Worm (Caenorhabditis elegans): Measurements from ENCODE around the gene shc-3.

The shc-3 gene

ce11 chrX:13687655-13688054, 29.7 kb upstream of the shc-3 start, which contains the start of gene adm-2:
adm-2 (plus strand) TSS chrX:13687955.
- no peak for TF ChIP-seq unc-62 (GFP tag; optimal IDR thresholded peaks at IDR 0.05)
- TF ChIP-seq nhr-77 (tag; optimal IDR thresholded peaks at IDR 0.05): no peak
- no peak for TF ChIP-seq Y55F3AM.14 (GFP tag; optimal IDR thresholded peaks at IDR 0.05)
- no peak for TF ChIP-seq nhr-12 (tag; optimal IDR thresholded peaks at IDR 0.05)
- TF ChIP-seq nhr-23 (tag; optimal IDR thresholded peaks at IDR 0.05): no peak
- no peak for TF ChIP-seq ceh-82 (tag; optimal IDR thresholded peaks at IDR 0.05)
- TF ChIP-seq unc-39 (tag; optimal IDR thresholded peaks at IDR 0.05): no peak
- no peak for TF ChIP-seq aly-2 (tag; optimal IDR thresholded peaks at IDR 0.05)
- TF ChIP-seq nhr-21 (tag; optimal IDR thresholded peaks at IDR 0.05): no peak
- no peak for TF ChIP-seq gmeb-1 (tag; optimal IDR thresholded peaks at IDR 0.05)
- no peak for TF ChIP-seq sma-9 (GFP tag; optimal IDR thresholded peaks at IDR 0.05)
- TF ChIP-seq sma-9 (tag; optimal IDR thresholded peaks at IDR 0.05): no peak
- no peak for TF ChIP-seq mbf-1 (tag; optimal IDR thresholded peaks at IDR 0.05)
- no peak for TF ChIP-seq peb-1 (tag; optimal IDR thresholded peaks at IDR 0.05)
- TF ChIP-seq nhr-129 (tag; optimal IDR thresholded peaks at IDR 0.05): no peak
- TF ChIP-seq nhr-25 (tag; optimal IDR thresholded peaks at IDR 0.05): no peak
- no peak for TF ChIP-seq alr-1 (tag; optimal IDR thresholded peaks at IDR 0.05)

- TF ChIP-seq snpc-4 (tag; optimal IDR thresholded peaks at IDR 0.05) (peak; percentile 61), nhr-6 (tag; optimal IDR thresholded peaks at IDR 0.05) (no peak)
These were observed 27.0 kb upstream of the shc-3 start for ce11 chrX:13690333-13690732.

- TF ChIP-seq unc-55 (GFP tag; optimal IDR thresholded peaks at IDR 0.05): peak; percentile 20
- TF ChIP-seq mbf-1 (tag; optimal IDR thresholded peaks at IDR 0.05): no peak
- TF ChIP-seq lin-11 (tag; optimal IDR thresholded peaks at IDR 0.05): peak; percentile 31
These were observed 21.2 kb upstream of the shc-3 start for ce11 chrX:13696152-13696551.

- TF ChIP-seq unc-55 (GFP tag; optimal IDR thresholded peaks at IDR 0.05) (no peak), Y55F3AM.14 (GFP tag; optimal IDR thresholded peaks at IDR 0.05) (no peak), skn-1 (tag; optimal IDR thresholded peaks at IDR 0.05) (no peak), ceh-82 (tag; optimal IDR thresholded peaks at IDR 0.05) (no peak), sma-9 (GFP tag; optimal IDR thresholded peaks at IDR 0.05) (no peak), sma-9 (tag; optimal IDR thresholded peaks at IDR 0.05) (no peak)
These were observed 19.8 kb upstream of the shc-3 start for ce11 chrX:13697520-13697919.

ce11 chrX:13700642-13701233, 16.6 kb upstream of the shc-3 start:
- TF ChIP-seq ceh-82 (tag; optimal IDR thresholded peaks at IDR 0.05) (peak; percentile 99), ztf-1 (GFP tag; conservative IDR thresholded peaks at IDR 0.05) (0 out of 2 replicates have a peak, but pooled peaks have one; percentile 78), mdl-1 (tag; optimal IDR thresholded peaks at IDR 0.05) (peak; percentile 93 to 96), ztf-4 (tag; optimal IDR thresholded peaks at IDR 0.05) (peak; percentile 99), nhr-129 (tag; optimal IDR thresholded peaks at IDR 0.05) (peak; percentile 100), nhr-10 (tag; optimal IDR thresholded peaks at IDR 0.05) (peak; percentile 97), nhr-11 (tag; optimal IDR thresholded peaks at IDR 0.05) (peak; percentile 70), C34F6.9 (tag; optimal IDR thresholded peaks at IDR 0.05) (peak; percentile 100), lin-11 (tag; optimal IDR thresholded peaks at IDR 0.05) (peak; percentile 97), nhr-77 (tag; optimal IDR thresholded peaks at IDR 0.05) (peak; percentile 97), elt-1 (tag; optimal IDR thresholded peaks at IDR 0.05) (peak; percentile 80), lsy-2 (tag; optimal IDR thresholded peaks at IDR 0.05) (peak; percentile 97), sma-3 (GFP tag; optimal IDR thresholded peaks at IDR 0.05) (peak; percentile 99), lin-13 (GFP tag; optimal IDR thresholded peaks at IDR 0.05) (peak; percentile 99), Y55F3AM.14 (GFP tag; optimal IDR thresholded peaks at IDR 0.05) (peak; percentile 91), gmeb-1 (tag; optimal IDR thresholded peaks at IDR 0.05) (peak; percentile 95), snpc-4 (tag; optimal IDR thresholded peaks at IDR 0.05) (peak; percentile 94), nhr-237 (tag; optimal IDR thresholded peaks at IDR 0.05) (peak; percentile 99), nhr-21 (tag; optimal IDR thresholded peaks at IDR 0.05) (peak; percentile 100), nhr-25 (tag; optimal IDR thresholded peaks at IDR 0.05) (peak; percentile 99), unc-39 (tag; optimal IDR thresholded peaks at IDR 0.05) (peak; percentile 99), nhr-23 (tag; optimal IDR thresholded peaks at IDR 0.05) (no peak), ama-1 (optimal IDR thresholded peaks at IDR 0.05) (peak; percentile 47), elt-3 (tag; optimal IDR thresholded peaks at IDR 0.05) (no peak), unc-62 (GFP tag; optimal IDR thresholded peaks at IDR 0.05) (peak; percentile 97), R02D3.7 (tag; optimal IDR thresholded peaks at IDR 0.05) (peak; percentile 83), ztf-11 (tag; optimal IDR thresholded peaks at IDR 0.05) (peak; percentile 78), nhr-12 (tag; optimal IDR thresholded peaks at IDR 0.05) (peak; percentile 72), unc-55 (GFP tag; optimal IDR thresholded peaks at IDR 0.05) (peak; percentile 100), crh-2 (tag; optimal IDR thresholded peaks at IDR 0.05) (peak; percentile 100), dmd-4 (tag; optimal IDR thresholded peaks at IDR 0.05) (peak; percentile 82), sem-4 (tag; optimal IDR thresholded peaks at IDR 0.05) (peak; percentile 99), peb-1 (tag; optimal IDR thresholded peaks at IDR 0.05) (peak; percentile 66), aly-2 (tag; optimal IDR thresholded peaks at IDR 0.05) (peak; percentile 92), lin-39 (tag; optimal IDR thresholded peaks at IDR 0.05) (peak; percentile 100), egl-27 (tag; optimal IDR thresholded peaks at IDR 0.05) (peak; percentile 100), nhr-6 (tag; optimal IDR thresholded peaks at IDR 0.05) (peak; percentile 100), mbf-1 (tag; optimal IDR thresholded peaks at IDR 0.05) (peak; percentile 78)
